Worm (Caenorhabditis elegans) whole organism, young adult: ENCODE data around the gene T16G1.4.
A peak's percentile ranks its signal among the peaks of the same experiment; 100 is the strongest.

Experiments
- B0019.2 ChIP-seq: fragments of 200-800 bp; sonication (Bioruptor generic); conservative IDR thresholded peaks from 2 replicates; pipeline ENCODE4 v1.3.6; 2022; ENCODE audit warnings: missing genetic modification reagents, missing genetic modification characterization, missing compliant biosample characterization
- C06A6.2 ChIP-seq: fragments of 200-800 bp; sonication (Bioruptor generic); conservative IDR thresholded peaks from 2 replicates; pipeline ENCODE4 v1.3.6; 2022; ENCODE audit warnings: missing genetic modification characterization, missing compliant biosample characterization
- C17E4.6 ChIP-seq: fragments of 200-800 bp; sonication (Bioruptor generic); IDR thresholded peaks from 2 replicates; pipeline ENCODE4 v1.3.6; 2022; ENCODE audit warnings: missing genetic modification reagents, missing genetic modification characterization, missing compliant biosample characterization
- F23B12.7 ChIP-seq: sonication (generic microtip); optimal IDR thresholded peaks from 2 replicates; lab custom pipeline; 2017; ENCODE audit warnings: missing genetic modification characterization, mild to moderate bottlenecking, missing compliant biosample characterization, antibody characterized with exemption, moderate library complexity; ENCODE audit not compliant: insufficient read depth
- F49E8.2 ChIP-seq: sonication (generic microtip); optimal IDR thresholded peaks from 3 replicates; lab custom pipeline; 2017; ENCODE audit warnings: missing genetic modification characterization, mild to moderate bottlenecking, missing compliant biosample characterization, antibody characterized with exemption, moderate library complexity; ENCODE audit not compliant: insufficient read depth
- F57C9.4 ChIP-seq: sonication (generic microtip); optimal IDR thresholded peaks from 2 replicates; lab custom pipeline; 2017; ENCODE audit warnings: mild to moderate bottlenecking, missing genetic modification characterization, missing compliant biosample characterization
- K11D2.4 ChIP-seq: fragments of 200-800 bp; sonication (Bioruptor generic); IDR thresholded peaks from 2 replicates; pipeline ENCODE4 v1.3.6; 2022; ENCODE audit warnings: missing genetic modification reagents, missing genetic modification characterization, missing compliant biosample characterization
- K12H6.12 ChIP-seq: fragments of 200-800 bp; sonication (Bioruptor generic); optimal IDR thresholded peaks from 2 replicates; lab custom pipeline; 2018; ENCODE audit warnings: mild to moderate bottlenecking, missing genetic modification characterization, missing compliant biosample characterization
- Y53F4B.3 ChIP-seq: fragments of 200-800 bp; sonication (Bioruptor generic); IDR thresholded peaks from 2 replicates; pipeline ENCODE4 v1.3.6; 2022; ENCODE audit warnings: missing genetic modification reagents, missing genetic modification characterization, missing compliant biosample characterization
- aptf-2 ChIP-seq: fragments of 200-800 bp; sonication (Bioruptor generic); conservative IDR thresholded peaks from 2 replicates; pipeline ENCODE4 v1.3.6; 2022; ENCODE audit warnings: missing genetic modification reagents, missing genetic modification characterization, missing compliant biosample characterization
- aptf-3 ChIP-seq: fragments of 200-800 bp; sonication (Bioruptor generic); IDR thresholded peaks from 2 replicates; pipeline ENCODE4 v1.3.6; 2022; ENCODE audit warnings: missing genetic modification characterization, missing compliant biosample characterization
- athp-1 ChIP-seq: sonication (generic microtip); optimal IDR thresholded peaks from 2 replicates; lab custom pipeline; 2017; ENCODE audit warnings: mild to moderate bottlenecking, missing genetic modification characterization, missing compliant biosample characterization
- bed-1 ChIP-seq: fragments of 200-800 bp; sonication (Bioruptor generic); IDR thresholded peaks from 2 replicates; pipeline ENCODE4 v1.3.6; 2022; ENCODE audit warnings: missing genetic modification reagents, missing genetic modification characterization, missing compliant biosample characterization
- cebp-1 ChIP-seq, 2 experiments: fragments of 200-800 bp in 1 of 2; sonication (Bioruptor generic) in 1 of 2; sonication (generic microtip) in 1 of 2; IDR thresholded peaks in 1 of 2; optimal IDR thresholded peaks in 1 of 2; 2 replicates each; pipeline versions ENCODE4 v1.3.6 to Lab custom; 2017 to 2022; ENCODE audit warnings: missing compliant biosample characterization in 2 of 2, missing genetic modification characterization in 2 of 2, mild to moderate bottlenecking in 1 of 2, missing genetic modification reagents in 1 of 2, moderate library complexity in 1 of 2
- ceh-100 ChIP-seq: fragments of 200-800 bp; sonication (Bioruptor generic); IDR thresholded peaks from 2 replicates; pipeline ENCODE4 v1.3.6; 2022; ENCODE audit warnings: missing genetic modification reagents, missing genetic modification characterization, missing compliant biosample characterization
- ceh-40 ChIP-seq: fragments of 200-800 bp; sonication (Bioruptor generic); IDR thresholded peaks from 2 replicates; pipeline ENCODE4 v1.3.6; 2022; ENCODE audit warnings: missing genetic modification characterization, missing compliant biosample characterization
- ceh-79 ChIP-seq: sonication (generic microtip); optimal IDR thresholded peaks from 2 replicates; lab custom pipeline; 2017; ENCODE audit warnings: mild to moderate bottlenecking, missing genetic modification characterization, missing compliant biosample characterization
- dox-1 ChIP-seq: fragments of 200-800 bp; sonication (Bioruptor generic); IDR thresholded peaks from 2 replicates; pipeline ENCODE4 v1.3.6; 2022; ENCODE audit warnings: missing genetic modification reagents, missing genetic modification characterization, missing compliant biosample characterization
- efl-1 ChIP-seq: fragments of 150-350 bp; optimal IDR thresholded peaks from 2 replicates; lab custom pipeline; 2014; ENCODE audit warnings: missing biosample characterization, missing genetic modification reagents, missing genetic modification characterization
- hlh-26 ChIP-seq: fragments of 200-800 bp; sonication (Bioruptor generic); conservative IDR thresholded peaks from 2 replicates; pipeline ENCODE4 v1.3.6; 2022; ENCODE audit warnings: missing genetic modification reagents, missing genetic modification characterization, missing compliant biosample characterization
- hsf-1 ChIP-seq: fragments of 200-800 bp; sonication (Bioruptor generic); IDR thresholded peaks from 2 replicates; pipeline ENCODE4 v1.3.6; 2022; ENCODE audit warnings: missing genetic modification reagents, missing genetic modification characterization, missing compliant biosample characterization
- lin-26 ChIP-seq: fragments of 200-800 bp; sonication (Bioruptor generic); IDR thresholded peaks from 2 replicates; pipeline ENCODE4 v1.3.6; 2022; ENCODE audit warnings: missing genetic modification reagents, missing genetic modification characterization, missing compliant biosample characterization
- lin-54 ChIP-seq: fragments of 200-800 bp; sonication (Bioruptor generic); optimal IDR thresholded peaks from 2 replicates; lab custom pipeline; 2018; ENCODE audit warnings: mild to moderate bottlenecking, missing genetic modification characterization, missing compliant biosample characterization
- madf-10 ChIP-seq: sonication (generic microtip); optimal IDR thresholded peaks from 2 replicates; lab custom pipeline; 2016; ENCODE audit warnings: mild to moderate bottlenecking, missing genetic modification characterization, missing compliant biosample characterization
- nhr-90 ChIP-seq: sonication (generic microtip); optimal IDR thresholded peaks from 2 replicates; lab custom pipeline; 2016; ENCODE audit warnings: missing genotype, mild to moderate bottlenecking, missing genetic modification characterization, missing compliant biosample characterization
- repo-1 ChIP-seq: sonication (generic microtip); optimal IDR thresholded peaks from 2 replicates; lab custom pipeline; 2017; ENCODE audit warnings: mild to moderate bottlenecking, missing genetic modification characterization, missing compliant biosample characterization
- rpc-1 ChIP-seq, 2 experiments: fragments of 150-350 bp in 1 of 2; sonication (generic microtip) in 1 of 2; optimal IDR thresholded peaks; 2 replicates each; lab custom pipeline; 2014 to 2018; ENCODE audit warnings: missing biosample characterization in 1 of 2, missing genetic modification characterization in 1 of 2, missing genetic modification reagents in 1 of 2, missing genotype in 1 of 2
- snpc-4 ChIP-seq, 5 experiments: fragments of 150-350 bp in 1 of 5; sonication (generic microtip) in 4 of 5; optimal IDR thresholded peaks; 2 replicates each; lab custom pipeline; 2014 to 2018; ENCODE audit warnings: missing genetic modification characterization in 5 of 5, missing biosample characterization in 3 of 5, antibody characterized with exemption in 2 of 5, mild to moderate bottlenecking in 2 of 5, missing compliant biosample characterization in 2 of 5, missing genotype in 2 of 5, moderate library complexity in 2 of 5, missing genetic modification reagents in 1 of 5
- tlf-1 ChIP-seq: fragments of 200-800 bp; sonication (Bioruptor generic); optimal IDR thresholded peaks from 2 replicates; lab custom pipeline; 2018; ENCODE audit warnings: mild to moderate bottlenecking, missing genetic modification characterization, missing compliant biosample characterization
- ztf-26 ChIP-seq: sonication (generic microtip); optimal IDR thresholded peaks from 2 replicates; lab custom pipeline; 2017; ENCODE audit warnings: missing genetic modification characterization, missing compliant biosample characterization

T16G1.4 gene

ce11 chrV:12905074-12905473 is 36.6 kb downstream of the T16G1.4 start, which contains the start of gene ttr-28 (continued):
- TF ChIP-seq rpc-1 (optimal IDR thresholded peaks at IDR 0.05; lab: Kevin White, UChicago) = no peak
- TF ChIP-seq rpc-1 (tag; optimal IDR thresholded peaks at IDR 0.05; lab: Kevin White, UChicago) = no peak

- TF ChIP-seq K11D2.4 (GFP tag; lab: Robert Waterston, UW) (no peak), K12H6.12 (no peak), madf-10 (tag; lab: Kevin White, UChicago) (no peak), F49E8.2 (tag; lab: Kevin White, UChicago) (no peak), rpc-1 (optimal IDR thresholded peaks at IDR 0.05; lab: Kevin White, UChicago) (no peak), rpc-1 (tag; optimal IDR thresholded peaks at IDR 0.05; lab: Kevin White, UChicago) (no peak), ceh-100 (GFP tag; lab: Robert Waterston, UW) (no peak), aptf-2 (GFP tag; lab: Robert Waterston, UW) (no peak), F23B12.7 (tag; lab: Kevin White, UChicago) (no peak), snpc-4 (GFP tag; optimal IDR thresholded peaks at IDR 0.05; lab: Kevin White, UChicago) (no peak), snpc-4 (tag; optimal IDR thresholded peaks at IDR 0.05; lab: Kevin White, UChicago) (no peak), lin-26 (GFP tag; lab: Robert Waterston, UW) (no peak), hsf-1 (GFP tag; lab: Robert Waterston, UW) (no peak), ceh-79 (no peak)
- TF ChIP-seq, all 124 proteins: peak for 0
Measured at ce11 chrV:12904054-12904453, 37.6 kb downstream of the T16G1.4 start, which contains the start of gene ttr-27. ttr-27 (minus strand) TSS chrV:12904098.

- TF ChIP-seq ceh-79 (no peak), aptf-3 (GFP tag; lab: Robert Waterston, UW) (no peak), athp-1 (tag; lab: Kevin White, UChicago) (no peak), tlf-1 (no peak), Y53F4B.3 (no peak), dox-1 (GFP tag; lab: Robert Waterston, UW) (no peak), ceh-40 (GFP tag; lab: Robert Waterston, UW) (no peak), efl-1 (GFP tag; lab: Kevin White, UChicago) (no peak), B0019.2 (GFP tag; lab: Robert Waterston, UW) (no peak), ztf-26 (tag; lab: Kevin White, UChicago) (no peak), nhr-90 (tag; lab: Kevin White, UChicago) (no peak), C06A6.2 (GFP tag; lab: Robert Waterston, UW) (no peak), F57C9.4 (tag; lab: Kevin White, UChicago) (no peak), madf-10 (tag; lab: Kevin White, UChicago) (no peak)
- TF ChIP-seq, all 124 proteins: peak for 0
Measured at ce11 chrV:12901301-12901700, 40.3 kb downstream of the T16G1.4 start.

ce11 chrV:12898583-12899232 is 42.9 kb downstream of the T16G1.4 start:
- TF ChIP-seq bed-1 = no peak
- TF ChIP-seq, all 124 proteins: peak for 0

- TF ChIP-seq cebp-1 (GFP tag; IDR thresholded peaks at IDR 0.05; lab: Robert Waterston, UW) = 0 out of 2 replicates have a peak, but pooled peaks have one; percentile 25
- TF ChIP-seq cebp-1 (tag; optimal IDR thresholded peaks at IDR 0.05; lab: Kevin White, UChicago) = no peak
- TF ChIP-seq C17E4.6 (GFP tag; lab: Robert Waterston, UW) = no peak
Measured at ce11 chrV:12897338-12897737, 44.3 kb downstream of the T16G1.4 start.

ce11 chrV:12896850-12897249 is 44.8 kb downstream of the T16G1.4 start:
- no peak for TF ChIP-seq hlh-26 (GFP tag; lab: Robert Waterston, UW)
- no peak for TF ChIP-seq repo-1
- no peak for TF ChIP-seq snpc-4 (GFP tag; optimal IDR thresholded peaks at IDR 0.05; lab: Kevin White, UChicago)
- TF ChIP-seq snpc-4 (tag; optimal IDR thresholded peaks at IDR 0.05; lab: Kevin White, UChicago) = no peak
- no peak for TF ChIP-seq lin-54 (GFP tag; lab: Kevin White, UChicago)
- TF ChIP-seq, all 124 proteins: peak for 0
